Fruit fly (Drosophila melanogaster) whole organism, embryonic: ENCODE data around the gene RpS3.
A peak's percentile ranks its signal among the peaks of the same experiment; 100 is the strongest.

Source experiments
- CG1233 ChIP-seq: fragments of 200-800 bp; sonication (Bioruptor generic); optimal IDR thresholded peaks from 4 replicates; lab custom pipeline; 2018; ENCODE audit warnings: missing biosample characterization, mild to moderate bottlenecking, missing genetic modification characterization
- CG13894 ChIP-seq: fragments of 200-800 bp; sonication (Bioruptor generic); optimal IDR thresholded peaks from 3 replicates; lab custom pipeline; 2018; ENCODE audit warnings: missing biosample characterization, mild to moderate bottlenecking, missing genetic modification characterization, moderate library complexity
- CG14441 ChIP-seq: fragments of 200-800 bp; sonication (Bioruptor generic); IDR thresholded peaks from 2 replicates; pipeline ENCODE4 v1.3.6; 2022; ENCODE audit warnings: missing biosample characterization, missing genetic modification characterization
- CG17328 ChIP-seq: fragments of 200-800 bp; sonication (Bioruptor generic); IDR thresholded peaks from 2 replicates; pipeline ENCODE4 v1.3.6; 2022; ENCODE audit warnings: missing biosample characterization, missing genetic modification characterization
- CG18476 ChIP-seq: fragments of 200-800 bp; sonication (Bioruptor generic); optimal IDR thresholded peaks from 2 replicates; lab custom pipeline; 2016; ENCODE audit warnings: missing biosample characterization, mild to moderate bottlenecking, missing genetic modification characterization
- CG30403 ChIP-seq: fragments of 200-800 bp; sonication (Bioruptor generic); optimal IDR thresholded peaks from 3 replicates; lab custom pipeline; 2016; ENCODE audit warnings: missing biosample characterization, missing genetic modification characterization
- CG31365 ChIP-seq: fragments of 200-800 bp; sonication (Bioruptor generic); optimal IDR thresholded peaks from 2 replicates; lab custom pipeline; 2018; ENCODE audit warnings: missing biosample characterization, mild to moderate bottlenecking, missing genetic modification characterization
- CG31388 ChIP-seq: fragments of 200-800 bp; sonication (Bioruptor generic); optimal IDR thresholded peaks from 2 replicates; lab custom pipeline; 2016; ENCODE audit warnings: missing biosample characterization, missing genetic modification characterization
- CG33557 ChIP-seq: fragments of 200-800 bp; sonication (Bioruptor generic); optimal IDR thresholded peaks from 2 replicates; lab custom pipeline; 2019; ENCODE audit warnings: missing biosample characterization, mild to moderate bottlenecking, missing genetic modification characterization, moderate library complexity
- CG3407 ChIP-seq: fragments of 200-800 bp; sonication (Bioruptor generic); optimal IDR thresholded peaks from 2 replicates; lab custom pipeline; 2018; ENCODE audit warnings: missing biosample characterization, mild to moderate bottlenecking, missing genetic modification characterization
- CG3838 ChIP-seq: fragments of 200-800 bp; sonication (Bioruptor generic); optimal IDR thresholded peaks from 3 replicates; lab custom pipeline; 2016; ENCODE audit warnings: missing biosample characterization, missing genetic modification characterization
- CG4360 ChIP-seq: fragments of 200-800 bp; sonication (Bioruptor generic); IDR thresholded peaks from 2 replicates; pipeline ENCODE4 v1.3.6; 2022; ENCODE audit warnings: missing biosample characterization, missing genetic modification characterization
- CG4617 ChIP-seq: fragments of 200-800 bp; sonication (Bioruptor generic); optimal IDR thresholded peaks from 3 replicates; lab custom pipeline; 2016; ENCODE audit warnings: missing biosample characterization, missing genetic modification characterization, borderline replicate concordance
- CG4707 ChIP-seq: fragments of 200-800 bp; sonication (Bioruptor generic); optimal IDR thresholded peaks from 2 replicates; lab custom pipeline; 2018; ENCODE audit warnings: missing biosample characterization, mild to moderate bottlenecking, missing genetic modification characterization, moderate library complexity
- CG7963 ChIP-seq: fragments of 200-800 bp; sonication (Bioruptor generic); IDR thresholded peaks from 3 replicates; pipeline ENCODE4 v1.3.6; 2022; ENCODE audit warnings: missing biosample characterization, missing genetic modification characterization; ENCODE audit not compliant: partially characterized antibody
- CG7987 ChIP-seq: fragments of 200-800 bp; sonication (Bioruptor generic); optimal IDR thresholded peaks from 2 replicates; lab custom pipeline; 2018; ENCODE audit warnings: missing biosample characterization, mild to moderate bottlenecking, missing genetic modification characterization, moderate library complexity
- D ChIP-seq, 2 experiments: fragments of 200-800 bp in 1 of 2; fragments of >200 bp in 1 of 2; sonication (Bioruptor generic) in 1 of 2; optimal IDR thresholded peaks; 2 replicates in 1 of 2; 3 replicates in 1 of 2; lab custom pipeline; 2017; ENCODE audit warnings: mild to moderate bottlenecking in 1 of 2, missing biosample characterization in 1 of 2, missing genetic modification characterization in 1 of 2, missing genetic modification reagents in 1 of 2
- Deaf1 ChIP-seq: fragments of 200-800 bp; optimal IDR thresholded peaks from 3 replicates; lab custom pipeline; 2019; ENCODE audit warnings: missing biosample characterization, mild to moderate bottlenecking, missing genetic modification characterization, moderate library complexity
- Dip2 ChIP-seq: fragments of 200-800 bp; sonication (Bioruptor generic); IDR thresholded peaks from 2 replicates; pipeline ENCODE4 v1.3.6; 2022; ENCODE audit warnings: missing biosample characterization, missing genetic modification characterization
- ERR ChIP-seq: fragments of 200-800 bp; sonication (Bioruptor generic); optimal IDR thresholded peaks from 2 replicates; lab custom pipeline; 2016; ENCODE audit warnings: missing biosample characterization, missing genetic modification characterization
- Elba2 ChIP-seq: fragments of 200-800 bp; sonication (Bioruptor generic); optimal IDR thresholded peaks from 3 replicates; lab custom pipeline; 2016; ENCODE audit warnings: missing biosample characterization, missing genetic modification characterization
- H15 ChIP-seq: fragments of 200-800 bp; sonication (Bioruptor generic); IDR thresholded peaks from 3 replicates; pipeline ENCODE4 v1.3.6; 2022; ENCODE audit warnings: missing biosample characterization, missing genetic modification characterization
- Lim3 ChIP-seq: fragments of 200-800 bp; sonication (Bioruptor generic); IDR thresholded peaks from 2 replicates; pipeline ENCODE4 v1.3.6; 2022; ENCODE audit warnings: missing biosample characterization, missing genetic modification characterization
- Mad ChIP-seq: fragments of 200-800 bp; sonication (Bioruptor generic); optimal IDR thresholded peaks from 2 replicates; lab custom pipeline; 2016; ENCODE audit warnings: missing biosample characterization, missing genetic modification characterization
- Pdp1 ChIP-seq, 2 experiments: fragments of 200-800 bp; sonication (Bioruptor generic); optimal IDR thresholded peaks; 3 replicates each; lab custom pipeline; 2016; ENCODE audit warnings: missing biosample characterization in 2 of 2, missing genetic modification characterization in 2 of 2, mild to moderate bottlenecking in 1 of 2, moderate library complexity in 1 of 2
- Spps ChIP-seq: fragments of 200-800 bp; sonication (Bioruptor generic); optimal IDR thresholded peaks from 2 replicates; lab custom pipeline; 2018; ENCODE audit warnings: missing biosample characterization, mild to moderate bottlenecking, missing genetic modification characterization
- ab ChIP-seq: fragments of 200-800 bp; sonication (Bioruptor generic); optimal IDR thresholded peaks from 2 replicates; lab custom pipeline; 2016; ENCODE audit warnings: missing biosample characterization, missing genetic modification characterization
- abd-A ChIP-seq: fragments of 200-800 bp; sonication (Bioruptor generic); optimal IDR thresholded peaks from 3 replicates; lab custom pipeline; 2019; ENCODE audit warnings: missing biosample characterization, mild to moderate bottlenecking, missing genetic modification characterization, moderate library complexity
- aop ChIP-seq: fragments of 200-800 bp; sonication (Bioruptor generic); IDR thresholded peaks from 2 replicates; pipeline ENCODE4 v1.3.6; 2022; ENCODE audit warnings: missing biosample characterization, missing genetic modification characterization
- bab2 ChIP-seq: fragments of 200-800 bp; sonication (Bioruptor generic); optimal IDR thresholded peaks from 2 replicates; lab custom pipeline; 2016; ENCODE audit warnings: missing biosample characterization, missing genetic modification characterization
- cad ChIP-seq: fragments of >200 bp; optimal IDR thresholded peaks from 2 replicates; lab custom pipeline; 2017; ENCODE audit warnings: missing biosample characterization, missing genetic modification characterization
- caup ChIP-seq: fragments of 200-800 bp; sonication (Bioruptor generic); optimal IDR thresholded peaks from 3 replicates; lab custom pipeline; 2017; ENCODE audit warnings: missing biosample characterization, mild to moderate bottlenecking, missing genetic modification characterization, moderate library complexity; ENCODE audit not compliant: severe bottlenecking
- cg ChIP-seq: fragments of 200-800 bp; sonication (Bioruptor generic); optimal IDR thresholded peaks from 3 replicates; lab custom pipeline; 2019; ENCODE audit warnings: missing biosample characterization, mild to moderate bottlenecking, missing genetic modification characterization, moderate library complexity
- chinmo ChIP-seq: fragments of 200-800 bp; sonication (Bioruptor generic); IDR thresholded peaks from 4 replicates; pipeline ENCODE4 v1.3.6; 2022; ENCODE audit warnings: missing biosample characterization, missing genetic modification characterization; ENCODE audit not compliant: partially characterized antibody
- chn ChIP-seq: fragments of 200-800 bp; sonication (Bioruptor generic); optimal IDR thresholded peaks from 2 replicates; lab custom pipeline; 2016; ENCODE audit warnings: missing biosample characterization, missing genetic modification characterization
- ewg ChIP-seq: fragments of 200-800 bp; sonication (Bioruptor generic); optimal IDR thresholded peaks from 3 replicates; lab custom pipeline; 2017; ENCODE audit warnings: mild to moderate bottlenecking, missing biosample characterization, missing genetic modification reagents, missing genetic modification characterization
- gfzf ChIP-seq: fragments of 200-800 bp; sonication (Bioruptor generic); optimal IDR thresholded peaks from 2 replicates; lab custom pipeline; 2016; ENCODE audit warnings: missing biosample characterization, mild to moderate bottlenecking, missing genetic modification characterization, moderate library complexity
- gsb-n ChIP-seq: fragments of 200-800 bp; sonication (Bioruptor generic); optimal IDR thresholded peaks from 3 replicates; lab custom pipeline; 2018; ENCODE audit warnings: missing biosample characterization, mild to moderate bottlenecking, missing genetic modification characterization
- ham ChIP-seq: fragments of 200-800 bp; sonication (Bioruptor generic); IDR thresholded peaks from 2 replicates; pipeline ENCODE4 v1.3.6; 2022; ENCODE audit warnings: missing biosample characterization, missing genetic modification characterization
- mam ChIP-seq: fragments of 200-800 bp; sonication (Bioruptor generic); optimal IDR thresholded peaks from 3 replicates; lab custom pipeline; 2016; ENCODE audit warnings: missing biosample characterization, missing genetic modification characterization
- nom ChIP-seq: fragments of 200-800 bp; sonication (Bioruptor generic); optimal IDR thresholded peaks from 2 replicates; lab custom pipeline; 2017; ENCODE audit warnings: missing biosample characterization, missing genetic modification characterization, mild to moderate bottlenecking, moderate library complexity, missing genetic modification reagents
- oc ChIP-seq: fragments of 200-800 bp; sonication (Bioruptor generic); optimal IDR thresholded peaks from 2 replicates; lab custom pipeline; 2018; ENCODE audit warnings: missing biosample characterization, mild to moderate bottlenecking, missing genetic modification characterization, moderate library complexity
- pros ChIP-seq: fragments of 200-800 bp; sonication (Bioruptor generic); optimal IDR thresholded peaks from 3 replicates; lab custom pipeline; 2019; ENCODE audit warnings: missing biosample characterization, mild to moderate bottlenecking, missing genetic modification characterization, moderate library complexity
- repo ChIP-seq: fragments of 200-800 bp; sonication (Bioruptor generic); optimal IDR thresholded peaks from 2 replicates; lab custom pipeline; 2016; ENCODE audit warnings: missing biosample characterization, missing genetic modification characterization
- ro ChIP-seq: fragments of 200-800 bp; sonication (Bioruptor generic); IDR thresholded peaks from 2 replicates; pipeline ENCODE4 v1.3.6; 2022; ENCODE audit warnings: missing biosample characterization, missing genetic modification characterization
- sc ChIP-seq, 3 experiments: fragments of >200 bp in 2 of 3; fragments of 200-800 bp in 1 of 3; sonication (Bioruptor generic) in 1 of 3; optimal IDR thresholded peaks; 2 replicates in 2 of 3; 3 replicates in 1 of 3; lab custom pipeline; 2017; ENCODE audit warnings: mild to moderate bottlenecking in 1 of 3, missing biosample characterization in 1 of 3, missing genetic modification characterization in 1 of 3, missing genetic modification reagents in 1 of 3
- sisA ChIP-seq: fragments of 200-800 bp; sonication (Bioruptor generic); IDR thresholded peaks from 2 replicates; pipeline ENCODE4 v1.3.6; 2022; ENCODE audit warnings: missing biosample characterization, missing genetic modification characterization
- so ChIP-seq: fragments of 200-800 bp; sonication (Bioruptor generic); IDR thresholded peaks from 3 replicates; pipeline ENCODE4 v1.3.6; 2022; ENCODE audit warnings: missing biosample characterization, missing genetic modification characterization
- tll ChIP-seq, 2 experiments: fragments of 200-800 bp in 1 of 2; fragments of >200 bp in 1 of 2; sonication (Bioruptor generic) in 1 of 2; optimal IDR thresholded peaks; 2 replicates each; lab custom pipeline; 2017 to 2019; ENCODE audit warnings: missing biosample characterization in 2 of 2, missing genetic modification characterization in 2 of 2, mild to moderate bottlenecking in 1 of 2, moderate library complexity in 1 of 2
- twi ChIP-seq: fragments of 200-800 bp; optimal IDR thresholded peaks from 2 replicates; lab custom pipeline; 2019; ENCODE audit warnings: missing biosample characterization, mild to moderate bottlenecking, missing genetic modification characterization, moderate library complexity

Gene RpS3

dm6 chr3R:23315221-23315620, 43.4 kb upstream of the RpS3 start (continued):
- TF ChIP-seq D (optimal IDR thresholded peaks at IDR 0.05; lab: Kevin White, UChicago) (peak; percentile 89), D (GFP tag; optimal IDR thresholded peaks at IDR 0.05; lab: Kevin White, UChicago) (no peak), gsb-n (no peak), sc (optimal IDR thresholded peaks at IDR 0.05; lab: Kevin White, UChicago) (no peak), sc (GFP tag; optimal IDR thresholded peaks at IDR 0.05; lab: Kevin White, UChicago) (no peak), caup (GFP tag; lab: Kevin White, UChicago) (no peak), CG7987 (GFP tag; lab: Kevin White, UChicago) (no peak), aop (GFP tag; lab: Robert Waterston, UW) (peak; percentile 82), ham (GFP tag; lab: Robert Waterston, UW) (no peak), Pdp1 (GFP tag; optimal IDR thresholded peaks at IDR 0.05; lab: Kevin White, UChicago) (no peak), CG4707 (GFP tag; lab: Kevin White, UChicago) (no peak), CG17328 (GFP tag; lab: Robert Waterston, UW) (no peak), CG30403 (GFP tag; lab: Kevin White, UChicago) (no peak), Spps (tag; lab: Kevin White, UChicago) (no peak), CG4360 (GFP tag; lab: Robert Waterston, UW) (peak; percentile 98), abd-A (tag; lab: Kevin White, UChicago) (peak; percentile 4), repo (GFP tag; lab: Kevin White, UChicago) (no peak), chinmo (GFP tag; lab: Robert Waterston, UW) (peak; percentile 50; the same call in 1 of the 4 replicates), pros (peak; percentile 75), gfzf (GFP tag; lab: Kevin White, UChicago) (no peak), mam (GFP tag; lab: Kevin White, UChicago) (no peak), CG7963 (no peak), oc (peak; percentile 42), nom (GFP tag; lab: Kevin White, UChicago) (no peak), ewg (GFP tag; lab: Kevin White, UChicago) (no peak), CG4617 (no peak), cad (GFP tag; lab: Kevin White, UChicago) (no peak), Mad (no peak), CG13894 (tag; lab: Kevin White, UChicago) (no peak), ab (GFP tag; lab: Kevin White, UChicago) (no peak), CG31365 (tag; lab: Kevin White, UChicago) (no peak), H15 (GFP tag; lab: Robert Waterston, UW) (no peak), ro (no peak), tll (GFP tag; optimal IDR thresholded peaks at IDR 0.05; lab: Kevin White, UChicago) (peak in 1 of 2 experiments; percentile 90), sisA (GFP tag; lab: Robert Waterston, UW) (no peak), CG31388 (GFP tag; lab: Kevin White, UChicago) (no peak), CG33557 (GFP tag; lab: Kevin White, UChicago) (no peak), Deaf1 (tag; lab: Kevin White, UChicago) (peak; percentile 35), Elba2 (GFP tag; lab: Kevin White, UChicago) (no peak), bab2 (GFP tag; lab: Kevin White, UChicago) (no peak), Lim3 (GFP tag; lab: Robert Waterston, UW) (no peak), so (GFP tag; lab: Robert Waterston, UW) (no peak), chn (GFP tag; lab: Kevin White, UChicago) (no peak), CG1233 (GFP tag; lab: Kevin White, UChicago) (no peak), cg (peak; percentile 48), CG14441 (no peak), ERR (GFP tag; lab: Kevin White, UChicago) (no peak), CG3407 (GFP tag; lab: Kevin White, UChicago) (no peak), CG3838 (GFP tag; lab: Kevin White, UChicago) (no peak), Dip2 (no peak), CG18476 (GFP tag; lab: Kevin White, UChicago) (no peak), twi (tag; lab: Kevin White, UChicago) (peak; percentile 5)
